Worm (Caenorhabditis elegans) whole organism, L1 larva: Measurements from ENCODE around the gene fbxa-113.

Experiments used
- ama-1 ChIP-seq: fragments of 150-350 bp; optimal IDR thresholded peaks from 2 replicates; lab custom pipeline; 2014
- ceh-82 ChIP-seq, 3 experiments: fragments of 150-350 bp in 1 of 3; sonication (generic microtip) in 2 of 3; optimal IDR thresholded peaks; 2 replicates each; lab custom pipeline; 2014 to 2017; ENCODE audit warnings: missing biosample characterization in 3 of 3, missing genetic modification characterization in 3 of 3
- dpl-1 ChIP-seq, 3 experiments: fragments of 150-350 bp in 2 of 3; sonication (generic microtip) in 1 of 3; optimal IDR thresholded peaks; 2 replicates each; lab custom pipeline; 2014 to 2017; ENCODE audit warnings: missing biosample characterization in 3 of 3, missing genetic modification characterization in 3 of 3, missing genetic modification reagents in 3 of 3
- nhr-11 ChIP-seq: fragments of 150-350 bp; optimal IDR thresholded peaks from 2 replicates; lab custom pipeline; 2014; ENCODE audit warnings: missing biosample characterization, missing genetic modification characterization
- nhr-12 ChIP-seq: sonication (generic microtip); optimal IDR thresholded peaks from 2 replicates; lab custom pipeline; 2017; ENCODE audit warnings: missing biosample characterization, missing genetic modification characterization
- snpc-4 ChIP-seq: fragments of 150-350 bp; optimal IDR thresholded peaks from 2 replicates; lab custom pipeline; 2014; ENCODE audit warnings: missing biosample characterization, missing genetic modification characterization
- unc-130 ChIP-seq: fragments of 150-350 bp; optimal IDR thresholded peaks from 2 replicates; lab custom pipeline; 2017; ENCODE audit warnings: missing biosample characterization, missing genetic modification characterization, inconsistent platforms

DNA sequence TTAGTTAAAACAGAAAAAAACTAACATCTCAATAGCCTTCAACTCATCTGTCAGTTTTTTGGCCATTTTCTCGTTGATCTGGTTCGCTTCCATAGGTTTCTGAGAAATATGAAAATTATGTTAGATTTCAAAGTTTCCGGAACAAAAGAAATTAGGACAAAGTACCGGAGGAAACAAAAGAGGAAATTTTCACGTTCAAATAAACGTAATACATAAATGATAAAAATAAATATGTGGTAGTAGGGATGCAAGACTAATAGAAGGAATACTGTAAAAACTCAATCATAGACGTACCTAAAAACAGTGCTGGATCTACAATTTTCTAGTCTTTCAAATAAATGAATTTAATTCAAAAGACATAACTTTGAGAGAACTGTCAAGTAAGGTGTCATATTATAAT lies 14.4 kb upstream of the fbxa-113 start, which contains the start of gene fbxa-116:
- TF ChIP-seq snpc-4 (tag; lab: Kevin White, UChicago) = no peak
- TF ChIP-seq nhr-11 (tag; lab: Kevin White, UChicago) = no peak
- no peak for TF ChIP-seq nhr-12
- no peak for TF ChIP-seq ama-1 (lab: Kevin White, UChicago)
- no peak for TF ChIP-seq dpl-1 (GFP tag; optimal IDR thresholded peaks at IDR 0.05; lab: Kevin White, UChicago)
- TF ChIP-seq ceh-82 (tag; optimal IDR thresholded peaks at IDR 0.05; lab: Kevin White, UChicago) = no peak
- TF ChIP-seq unc-130 (tag; lab: Kevin White, UChicago) = no peak
